Worm (Caenorhabditis elegans) whole organism, young adult: Measurements from ENCODE around the gene C28D4.4.

Experiments
- B0336.3 ChIP-seq: fragments of 200-800 bp; sonication (Bioruptor generic); IDR thresholded peaks from 2 replicates; pipeline ENCODE4 v1.3.6; 2022; ENCODE audit warnings: missing genetic modification characterization, missing compliant biosample characterization
- C17E4.6 ChIP-seq: fragments of 200-800 bp; sonication (Bioruptor generic); IDR thresholded peaks from 2 replicates; pipeline ENCODE4 v1.3.6; 2022; ENCODE audit warnings: missing genetic modification reagents, missing genetic modification characterization, missing compliant biosample characterization
- D2030.7 ChIP-seq: fragments of 200-800 bp; sonication (Bioruptor generic); IDR thresholded peaks from 2 replicates; pipeline ENCODE4 v1.3.6; 2022; ENCODE audit warnings: missing genetic modification reagents, missing genetic modification characterization, missing compliant biosample characterization
- F22D6.2 ChIP-seq: sonication (generic microtip); optimal IDR thresholded peaks from 2 replicates; lab custom pipeline; 2016; ENCODE audit warnings: mild to moderate bottlenecking, missing genetic modification characterization, missing compliant biosample characterization
- F23B12.7 ChIP-seq: sonication (generic microtip); optimal IDR thresholded peaks from 2 replicates; lab custom pipeline; 2017; ENCODE audit warnings: missing genetic modification characterization, mild to moderate bottlenecking, missing compliant biosample characterization, antibody characterized with exemption, moderate library complexity; ENCODE audit not compliant: insufficient read depth
- F33H1.4 ChIP-seq: fragments of 200-800 bp; sonication (Bioruptor generic); IDR thresholded peaks from 2 replicates; pipeline ENCODE4 v1.3.6; 2022; ENCODE audit warnings: missing genetic modification reagents, missing genetic modification characterization, missing compliant biosample characterization
- F39B2.1 ChIP-seq: fragments of 200-800 bp; sonication (Bioruptor generic); IDR thresholded peaks from 2 replicates; pipeline ENCODE4 v1.3.6; 2022; ENCODE audit warnings: missing genetic modification reagents, missing genetic modification characterization, missing compliant biosample characterization
- F49E8.2 ChIP-seq: sonication (generic microtip); optimal IDR thresholded peaks from 3 replicates; lab custom pipeline; 2017; ENCODE audit warnings: missing genetic modification characterization, mild to moderate bottlenecking, missing compliant biosample characterization, antibody characterized with exemption, moderate library complexity; ENCODE audit not compliant: insufficient read depth
- F52B5.7 ChIP-seq: sonication (generic microtip); optimal IDR thresholded peaks from 2 replicates; lab custom pipeline; 2016; ENCODE audit warnings: mild to moderate bottlenecking, missing genetic modification characterization, missing compliant biosample characterization
- K12H6.12 ChIP-seq: fragments of 200-800 bp; sonication (Bioruptor generic); optimal IDR thresholded peaks from 2 replicates; lab custom pipeline; 2018; ENCODE audit warnings: mild to moderate bottlenecking, missing genetic modification characterization, missing compliant biosample characterization
- Y53F4B.3 ChIP-seq: fragments of 200-800 bp; sonication (Bioruptor generic); IDR thresholded peaks from 2 replicates; pipeline ENCODE4 v1.3.6; 2022; ENCODE audit warnings: missing genetic modification reagents, missing genetic modification characterization, missing compliant biosample characterization
- Y79H2A.3 ChIP-seq: fragments of 200-800 bp; sonication (Bioruptor generic); conservative IDR thresholded peaks from 2 replicates; pipeline ENCODE4 v1.3.6; 2022; ENCODE audit warnings: missing genetic modification reagents, missing genetic modification characterization, missing compliant biosample characterization
- ama-1 ChIP-seq, 3 experiments: fragments of 150-350 bp in 1 of 3; sonication (generic microtip) in 2 of 3; optimal IDR thresholded peaks; 2 replicates each; lab custom pipeline; 2014 to 2018; ENCODE audit warnings: missing biosample characterization in 2 of 3, missing genetic modification characterization in 2 of 3, missing genetic modification reagents in 2 of 3
- attf-3 ChIP-seq: fragments of 200-800 bp; sonication (Bioruptor generic); conservative IDR thresholded peaks from 2 replicates; pipeline ENCODE4 v1.3.6; 2022; ENCODE audit warnings: missing genetic modification reagents, missing genetic modification characterization, missing compliant biosample characterization
- attf-6 ChIP-seq: fragments of 200-800 bp; sonication (Bioruptor generic); IDR thresholded peaks from 2 replicates; pipeline ENCODE4 v1.3.6; 2022; ENCODE audit warnings: missing genetic modification reagents, missing genetic modification characterization, missing compliant biosample characterization
- ceh-100 ChIP-seq: fragments of 200-800 bp; sonication (Bioruptor generic); IDR thresholded peaks from 2 replicates; pipeline ENCODE4 v1.3.6; 2022; ENCODE audit warnings: missing genetic modification reagents, missing genetic modification characterization, missing compliant biosample characterization
- ceh-91 ChIP-seq: fragments of 200-800 bp; sonication (Bioruptor generic); IDR thresholded peaks from 2 replicates; pipeline ENCODE4 v1.3.6; 2022; ENCODE audit warnings: missing genetic modification reagents, missing genetic modification characterization, missing compliant biosample characterization
- dpl-1 ChIP-seq: fragments of 150-350 bp; optimal IDR thresholded peaks from 2 replicates; lab custom pipeline; 2014; ENCODE audit warnings: missing biosample characterization, missing genetic modification reagents, missing genetic modification characterization
- efl-1 ChIP-seq: fragments of 150-350 bp; optimal IDR thresholded peaks from 2 replicates; lab custom pipeline; 2014; ENCODE audit warnings: missing biosample characterization, missing genetic modification reagents, missing genetic modification characterization
- egrh-3 ChIP-seq: fragments of 200-800 bp; sonication (Bioruptor generic); IDR thresholded peaks from 2 replicates; pipeline ENCODE4 v1.3.6; 2022; ENCODE audit warnings: missing genetic modification reagents, missing genetic modification characterization, missing compliant biosample characterization
- ekl-4 ChIP-seq: fragments of 200-800 bp; sonication (Bioruptor generic); IDR thresholded peaks from 2 replicates; pipeline ENCODE4 v1.3.6; 2022; ENCODE audit warnings: missing genetic modification reagents, missing genetic modification characterization, missing compliant biosample characterization
- hmg-1.2 ChIP-seq: fragments of 200-800 bp; sonication (Bioruptor generic); IDR thresholded peaks from 2 replicates; pipeline ENCODE4 v1.3.6; 2022; ENCODE audit warnings: missing genetic modification reagents, missing genetic modification characterization, missing compliant biosample characterization
- hrde-1 ChIP-seq: sonication (generic microtip); optimal IDR thresholded peaks from 2 replicates; lab custom pipeline; 2016; ENCODE audit warnings: missing genetic modification characterization, mild to moderate bottlenecking, missing compliant biosample characterization, moderate library complexity, missing genotype, missing genetic modification reagents, borderline replicate concordance
- hsf-1 ChIP-seq: fragments of 200-800 bp; sonication (Bioruptor generic); IDR thresholded peaks from 2 replicates; pipeline ENCODE4 v1.3.6; 2022; ENCODE audit warnings: missing genetic modification reagents, missing genetic modification characterization, missing compliant biosample characterization
- let-526 ChIP-seq: fragments of 200-800 bp; sonication (Bioruptor generic); IDR thresholded peaks from 2 replicates; pipeline ENCODE4 v1.3.6; 2022; ENCODE audit warnings: missing genetic modification reagents, missing genetic modification characterization, missing compliant biosample characterization
- lin-35 ChIP-seq, 3 experiments: fragments of 150-350 bp in 2 of 3; sonication (generic microtip) in 1 of 3; optimal IDR thresholded peaks; 2 replicates each; lab custom pipeline; 2014 to 2018; ENCODE audit warnings: missing biosample characterization in 3 of 3, missing genetic modification characterization in 3 of 3, missing genetic modification reagents in 3 of 3
- lin-54 ChIP-seq: fragments of 200-800 bp; sonication (Bioruptor generic); optimal IDR thresholded peaks from 2 replicates; lab custom pipeline; 2018; ENCODE audit warnings: mild to moderate bottlenecking, missing genetic modification characterization, missing compliant biosample characterization
- lsl-1 ChIP-seq: fragments of 200-800 bp; sonication (Bioruptor generic); optimal IDR thresholded peaks from 2 replicates; lab custom pipeline; 2018; ENCODE audit warnings: mild to moderate bottlenecking, missing genetic modification characterization, moderate library complexity, missing compliant biosample characterization
- madf-3 ChIP-seq: fragments of 200-800 bp; sonication (Bioruptor generic); IDR thresholded peaks from 2 replicates; pipeline ENCODE4 v1.3.6; 2022; ENCODE audit warnings: missing genetic modification reagents, missing genetic modification characterization, missing compliant biosample characterization
- madf-6 ChIP-seq: fragments of 200-800 bp; sonication (Bioruptor generic); IDR thresholded peaks from 2 replicates; pipeline ENCODE4 v1.3.6; 2022; ENCODE audit warnings: missing genetic modification reagents, missing genetic modification characterization, missing compliant biosample characterization
- mcd-1 ChIP-seq: fragments of 200-800 bp; sonication (Bioruptor generic); IDR thresholded peaks from 2 replicates; pipeline ENCODE4 v1.3.6; 2022; ENCODE audit warnings: missing genetic modification reagents, missing genetic modification characterization, missing compliant biosample characterization
- mes-4 ChIP-seq: sonication (generic microtip); optimal IDR thresholded peaks from 2 replicates; lab custom pipeline; 2016; ENCODE audit warnings: missing genotype, missing genetic modification characterization, missing compliant biosample characterization
- nfya-2 ChIP-seq: fragments of 200-800 bp; sonication (Bioruptor generic); IDR thresholded peaks from 2 replicates; pipeline ENCODE4 v1.3.6; 2022; ENCODE audit warnings: missing genetic modification reagents, missing genetic modification characterization, missing compliant biosample characterization
- nfyb-1 ChIP-seq: fragments of 200-800 bp; sonication (Bioruptor generic); IDR thresholded peaks from 2 replicates; pipeline ENCODE4 v1.3.6; 2022; ENCODE audit warnings: missing genetic modification reagents, missing genetic modification characterization, missing compliant biosample characterization
- nhr-120 ChIP-seq: fragments of 200-800 bp; sonication (Bioruptor generic); IDR thresholded peaks from 2 replicates; pipeline ENCODE4 v1.3.6; 2022; ENCODE audit warnings: missing genetic modification characterization, missing compliant biosample characterization
- nhr-179 ChIP-seq: sonication (generic microtip); optimal IDR thresholded peaks from 2 replicates; lab custom pipeline; 2016; ENCODE audit warnings: mild to moderate bottlenecking, missing genetic modification characterization, missing compliant biosample characterization
- pbrm-1 ChIP-seq: fragments of 200-800 bp; sonication (Bioruptor generic); IDR thresholded peaks from 2 replicates; pipeline ENCODE4 v1.3.6; 2022; ENCODE audit warnings: missing genetic modification reagents, missing genetic modification characterization, missing compliant biosample characterization
- rcor-1 ChIP-seq: fragments of 200-800 bp; sonication (Bioruptor generic); IDR thresholded peaks from 2 replicates; pipeline ENCODE4 v1.3.6; 2022; ENCODE audit warnings: missing genetic modification reagents, missing genetic modification characterization, missing compliant biosample characterization
- sea-2 ChIP-seq: fragments of 200-800 bp; sonication (Bioruptor generic); IDR thresholded peaks from 2 replicates; pipeline ENCODE4 v1.3.6; 2022; ENCODE audit warnings: missing genetic modification characterization, missing compliant biosample characterization
- snpc-1.1 ChIP-seq: sonication (generic microtip); optimal IDR thresholded peaks from 2 replicates; lab custom pipeline; 2017; ENCODE audit warnings: missing genetic modification characterization, mild to moderate bottlenecking, missing compliant biosample characterization, antibody characterized with exemption, moderate library complexity, missing genotype, missing genetic modification reagents; ENCODE audit not compliant: insufficient read depth
- snpc-1.3 ChIP-seq: sonication (generic microtip); optimal IDR thresholded peaks from 2 replicates; lab custom pipeline; 2017; ENCODE audit warnings: missing genetic modification characterization, mild to moderate bottlenecking, missing compliant biosample characterization, antibody characterized with exemption, moderate library complexity, missing genotype, missing genetic modification reagents; ENCODE audit not compliant: insufficient read depth
- snpc-4 ChIP-seq, 5 experiments: fragments of 150-350 bp in 1 of 5; sonication (generic microtip) in 4 of 5; optimal IDR thresholded peaks; 2 replicates each; lab custom pipeline; 2014 to 2018; ENCODE audit warnings: missing genetic modification characterization in 5 of 5, missing biosample characterization in 3 of 5, antibody characterized with exemption in 2 of 5, mild to moderate bottlenecking in 2 of 5, missing compliant biosample characterization in 2 of 5, missing genotype in 2 of 5, moderate library complexity in 2 of 5, missing genetic modification reagents in 1 of 5
- tbp1 ChIP-seq: fragments of 200-800 bp; sonication (Bioruptor generic); optimal IDR thresholded peaks from 2 replicates; lab custom pipeline; 2018; ENCODE audit warnings: mild to moderate bottlenecking, missing genetic modification characterization, missing compliant biosample characterization
- tlf-1 ChIP-seq: fragments of 200-800 bp; sonication (Bioruptor generic); optimal IDR thresholded peaks from 2 replicates; lab custom pipeline; 2018; ENCODE audit warnings: mild to moderate bottlenecking, missing genetic modification characterization, missing compliant biosample characterization
- xnd-1 ChIP-seq: sonication (generic microtip); optimal IDR thresholded peaks from 2 replicates; lab custom pipeline; 2016; ENCODE audit warnings: missing genotype, missing genetic modification reagents, missing genetic modification characterization, missing compliant biosample characterization
- ztf-22 ChIP-seq: fragments of 200-800 bp; sonication (Bioruptor generic); optimal IDR thresholded peaks from 2 replicates; lab custom pipeline; 2018; ENCODE audit warnings: mild to moderate bottlenecking, missing genetic modification characterization, moderate library complexity, missing compliant biosample characterization
- ztf-6 ChIP-seq: fragments of 200-800 bp; sonication (Bioruptor generic); IDR thresholded peaks from 2 replicates; pipeline ENCODE4 v1.3.6; 2022; ENCODE audit warnings: missing genetic modification reagents, missing genetic modification characterization, missing compliant biosample characterization

Gene C28D4.4

ce11 chrIV:9778016-9778415 is 33.2 kb upstream of the C28D4.4 start, which contains the start of gene T13F2.6:
Gene T13F2.6, plus strand, starts transcription at chrIV:9778321.
- peak; percentile 65 for TF ChIP-seq attf-3 (GFP tag; lab: Robert Waterston, UW)
- peak; percentile 71 for TF ChIP-seq tbp1 (GFP tag; lab: Kevin White, UChicago)
- TF ChIP-seq efl-1 (GFP tag; lab: Kevin White, UChicago) = peak; percentile 92
- peak; percentile 93 for TF ChIP-seq ceh-91 (GFP tag; lab: Robert Waterston, UW)
- peak; percentile 26 for TF ChIP-seq hrde-1 (tag; lab: Kevin White, UChicago)
- TF ChIP-seq B0336.3 (GFP tag; lab: Robert Waterston, UW) = peak; percentile 60; the same call in 1 of the 2 replicates
- TF ChIP-seq ekl-4 (GFP tag; lab: Robert Waterston, UW) = peak; percentile 86
- TF ChIP-seq lsl-1 (GFP tag; lab: Kevin White, UChicago) = peak; percentile 100
- TF ChIP-seq Y53F4B.3 = peak; percentile 82
- TF ChIP-seq snpc-1.1 (tag; lab: Kevin White, UChicago) = peak; percentile 57
- peak; percentile 86 for TF ChIP-seq madf-3 (GFP tag; lab: Robert Waterston, UW)
- TF ChIP-seq ama-1 (optimal IDR thresholded peaks at IDR 0.05; lab: Kevin White, UChicago) = no peak
- TF ChIP-seq ama-1 (GFP tag; optimal IDR thresholded peaks at IDR 0.05; lab: Kevin White, UChicago) = no peak
- TF ChIP-seq nhr-120 (GFP tag; lab: Robert Waterston, UW) = no peak
- no peak for TF ChIP-seq let-526 (GFP tag; lab: Robert Waterston, UW)
- TF ChIP-seq madf-6 (GFP tag; lab: Robert Waterston, UW) = peak; percentile 97
- peak; percentile 51 for TF ChIP-seq F23B12.7 (tag; lab: Kevin White, UChicago)
- peak; percentile 56 for TF ChIP-seq ceh-100 (GFP tag; lab: Robert Waterston, UW)
- TF ChIP-seq sea-2 = no peak
- TF ChIP-seq ztf-6 (GFP tag; lab: Robert Waterston, UW) = no peak
- TF ChIP-seq Y79H2A.3 (GFP tag; lab: Robert Waterston, UW) = 0 out of 2 replicates have a peak, but pooled peaks have one; percentile 73
- TF ChIP-seq mes-4 (tag; lab: Kevin White, UChicago) = no peak
- TF ChIP-seq snpc-1.3 (tag; lab: Kevin White, UChicago) = peak; percentile 91
- no peak for TF ChIP-seq nfya-2 (GFP tag; lab: Robert Waterston, UW)
- TF ChIP-seq ztf-22 (GFP tag; lab: Kevin White, UChicago) = no peak
- TF ChIP-seq F49E8.2 (tag; lab: Kevin White, UChicago) = peak; percentile 92
- peak; percentile 83 for TF ChIP-seq tlf-1 (GFP tag; lab: Kevin White, UChicago)
- no peak for TF ChIP-seq nhr-179 (tag; lab: Kevin White, UChicago)
- peak; percentile 94 for TF ChIP-seq D2030.7 (GFP tag; lab: Robert Waterston, UW)
- peak; percentile 74 for TF ChIP-seq snpc-4 (GFP tag; optimal IDR thresholded peaks at IDR 0.05; lab: Kevin White, UChicago)
- peak; percentile 9 to 83 (median 62) for TF ChIP-seq snpc-4 (tag; optimal IDR thresholded peaks at IDR 0.05; lab: Kevin White, UChicago)
- TF ChIP-seq egrh-3 (GFP tag; lab: Robert Waterston, UW) = no peak
- no peak for TF ChIP-seq F39B2.1 (GFP tag; lab: Robert Waterston, UW)
- peak; percentile 93 for TF ChIP-seq lin-54
- TF ChIP-seq hmg-1.2 (GFP tag; lab: Robert Waterston, UW) = peak; percentile 64; the same call in 1 of the 2 replicates
- no peak for TF ChIP-seq mcd-1 (GFP tag; lab: Robert Waterston, UW)
- TF ChIP-seq C17E4.6 (GFP tag; lab: Robert Waterston, UW) = peak; percentile 15; the same call in 1 of the 2 replicates
- no peak for TF ChIP-seq F52B5.7 (tag; lab: Kevin White, UChicago)
- TF ChIP-seq K12H6.12 (tag; lab: Kevin White, UChicago) = no peak
- TF ChIP-seq dpl-1 (GFP tag; lab: Kevin White, UChicago) = peak; percentile 79
- TF ChIP-seq xnd-1 = peak; percentile 76
- TF ChIP-seq rcor-1 = peak; percentile 88
- TF ChIP-seq hsf-1 (GFP tag; lab: Robert Waterston, UW) = peak; percentile 76
- peak; percentile 79 for TF ChIP-seq pbrm-1 (GFP tag; lab: Robert Waterston, UW)
- peak in 1 of 3 experiments; percentile 51 for TF ChIP-seq lin-35 (GFP tag; optimal IDR thresholded peaks at IDR 0.05; lab: Kevin White, UChicago)
- peak; percentile 80 for TF ChIP-seq F33H1.4 (GFP tag; lab: Robert Waterston, UW)
- peak; percentile 77 for TF ChIP-seq attf-6 (GFP tag; lab: Robert Waterston, UW)
- TF ChIP-seq nfyb-1 = no peak
- TF ChIP-seq F22D6.2 (tag; lab: Kevin White, UChicago) = no peak
